Fruit fly (Drosophila melanogaster) whole organism, embryonic: Measurements from ENCODE around the gene CG6726.

Source experiments
- CG1832 ChIP-seq: fragments of 200-800 bp; sonication (Bioruptor generic); optimal IDR thresholded peaks from 2 replicates; lab custom pipeline; 2017; ENCODE audit warnings: missing biosample characterization, mild to moderate bottlenecking, missing genetic modification characterization, inconsistent platforms
- CG8478 ChIP-seq: fragments of >200 bp; optimal IDR thresholded peaks from 2 replicates; lab custom pipeline; 2018
- Gsc ChIP-seq: fragments of 200-800 bp; sonication (Bioruptor generic); IDR thresholded peaks from 2 replicates; pipeline ENCODE4 v1.3.6; 2022; ENCODE audit warnings: missing biosample characterization, missing genetic modification characterization
- HLH54F ChIP-seq: fragments of 200-800 bp; sonication (Bioruptor generic); optimal IDR thresholded peaks from 3 replicates; lab custom pipeline; 2016; ENCODE audit warnings: missing biosample characterization, missing genetic modification characterization
- cad ChIP-seq: fragments of >200 bp; optimal IDR thresholded peaks from 2 replicates; lab custom pipeline; 2017; ENCODE audit warnings: missing biosample characterization, missing genetic modification characterization
- fd64A ChIP-seq: fragments of 200-800 bp; sonication (Bioruptor generic); optimal IDR thresholded peaks from 3 replicates; lab custom pipeline; 2018; ENCODE audit warnings: missing biosample characterization, mild to moderate bottlenecking, missing genetic modification characterization
- gcm2 ChIP-seq: fragments of 200-800 bp; sonication (Bioruptor generic); optimal IDR thresholded peaks from 2 replicates; lab custom pipeline; 2016; ENCODE audit warnings: missing biosample characterization, missing genetic modification characterization
- gfzf ChIP-seq: fragments of 200-800 bp; sonication (Bioruptor generic); optimal IDR thresholded peaks from 2 replicates; lab custom pipeline; 2016; ENCODE audit warnings: missing biosample characterization, mild to moderate bottlenecking, missing genetic modification characterization, moderate library complexity
- h ChIP-seq: fragments of >200 bp; optimal IDR thresholded peaks from 2 replicates; lab custom pipeline; 2017
- odd ChIP-seq: fragments of 200-800 bp; sonication (Bioruptor generic); optimal IDR thresholded peaks from 2 replicates; lab custom pipeline; 2017; ENCODE audit warnings: missing biosample characterization, mild to moderate bottlenecking, missing genetic modification characterization
- sqz ChIP-seq: fragments of 200-800 bp; sonication (Bioruptor generic); optimal IDR thresholded peaks from 3 replicates; lab custom pipeline; 2018; ENCODE audit warnings: missing biosample characterization, mild to moderate bottlenecking, missing genetic modification characterization

dm6 chr3R:23110724-23111123 lies 19.2 kb downstream of the CG6726 start:
- TF ChIP-seq odd (GFP tag; lab: Kevin White, UChicago) (no peak), h (no peak), CG8478 (lab: Kevin White, UChicago) (no peak), CG1832 (no peak), sqz (GFP tag; lab: Kevin White, UChicago) (no peak), Gsc (GFP tag; lab: Robert Waterston, UW) (no peak), gcm2 (GFP tag; lab: Kevin White, UChicago) (no peak), cad (GFP tag; lab: Kevin White, UChicago) (no peak), gfzf (GFP tag; lab: Kevin White, UChicago) (no peak), fd64A (GFP tag; lab: Kevin White, UChicago) (no peak), HLH54F (no peak)
